Fruit fly (Drosophila melanogaster) whole organism, embryonic: ENCODE data around the gene CG7530.

Experiments
- CG17912 ChIP-seq: fragments of 200-800 bp; sonication (Bioruptor generic); optimal IDR thresholded peaks from 2 replicates; lab custom pipeline; 2018; ENCODE audit warnings: missing biosample characterization, mild to moderate bottlenecking, missing genetic modification characterization
- CG34224 ChIP-seq: fragments of 200-800 bp; sonication (Bioruptor generic); IDR thresholded peaks from 3 replicates; pipeline ENCODE4 v1.3.6; 2022; ENCODE audit warnings: missing biosample characterization, missing genetic modification characterization; ENCODE audit not compliant: partially characterized antibody
- CG4328 ChIP-seq: fragments of 200-800 bp; sonication (Bioruptor generic); optimal IDR thresholded peaks from 3 replicates; lab custom pipeline; 2017; ENCODE audit warnings: missing biosample characterization, missing genetic modification reagents, missing genetic modification characterization
- CG6654 ChIP-seq: fragments of 200-800 bp; sonication (Bioruptor generic); optimal IDR thresholded peaks from 2 replicates; lab custom pipeline; 2017; ENCODE audit warnings: missing biosample characterization, mild to moderate bottlenecking, missing genetic modification characterization
- CG6791 ChIP-seq: fragments of 200-800 bp; sonication (Bioruptor generic); IDR thresholded peaks from 3 replicates; pipeline ENCODE4 v1.3.6; 2022; ENCODE audit warnings: missing biosample characterization, missing genetic modification characterization; ENCODE audit not compliant: partially characterized antibody
- CG9817 ChIP-seq: fragments of 200-800 bp; sonication (Bioruptor generic); optimal IDR thresholded peaks from 2 replicates; lab custom pipeline; 2018; ENCODE audit warnings: missing biosample characterization, mild to moderate bottlenecking, missing genetic modification characterization, moderate library complexity
- Dfd ChIP-seq, 2 experiments: fragments of >200 bp; optimal IDR thresholded peaks; 2 replicates each; lab custom pipeline; 2017; ENCODE audit warnings: missing biosample characterization in 2 of 2, missing genetic modification characterization in 2 of 2
- HLH54F ChIP-seq: fragments of 200-800 bp; sonication (Bioruptor generic); optimal IDR thresholded peaks from 3 replicates; lab custom pipeline; 2016; ENCODE audit warnings: missing biosample characterization, missing genetic modification characterization
- Opbp ChIP-seq: fragments of 200-800 bp; sonication (Bioruptor generic); IDR thresholded peaks from 3 replicates; pipeline ENCODE4 v1.3.6; 2022; ENCODE audit warnings: missing biosample characterization, missing genetic modification characterization; ENCODE audit not compliant: partially characterized antibody
- abd-A ChIP-seq: fragments of 200-800 bp; sonication (Bioruptor generic); optimal IDR thresholded peaks from 3 replicates; lab custom pipeline; 2019; ENCODE audit warnings: missing biosample characterization, mild to moderate bottlenecking, missing genetic modification characterization, moderate library complexity
- en ChIP-seq: fragments of 200-800 bp; sonication (Bioruptor generic); optimal IDR thresholded peaks from 2 replicates; lab custom pipeline; 2016; ENCODE audit warnings: missing biosample characterization, missing genetic modification characterization
- exex ChIP-seq: fragments of 200-800 bp; sonication (Bioruptor generic); optimal IDR thresholded peaks from 4 replicates; lab custom pipeline; 2018; ENCODE audit warnings: missing biosample characterization, mild to moderate bottlenecking, missing genetic modification characterization, moderate library complexity
- sna ChIP-seq: fragments of 200-800 bp; sonication (Bioruptor generic); IDR thresholded peaks from 2 replicates; pipeline ENCODE4 v1.3.6; 2022; ENCODE audit warnings: missing biosample characterization, missing genetic modification characterization; ENCODE audit not compliant: partially characterized antibody
- ttk ChIP-seq: fragments of 200-800 bp; sonication (Bioruptor generic); IDR thresholded peaks from 2 replicates; pipeline ENCODE4 v2.1.2; 2022; ENCODE audit warnings: missing biosample characterization, missing genetic modification characterization

DNA sequence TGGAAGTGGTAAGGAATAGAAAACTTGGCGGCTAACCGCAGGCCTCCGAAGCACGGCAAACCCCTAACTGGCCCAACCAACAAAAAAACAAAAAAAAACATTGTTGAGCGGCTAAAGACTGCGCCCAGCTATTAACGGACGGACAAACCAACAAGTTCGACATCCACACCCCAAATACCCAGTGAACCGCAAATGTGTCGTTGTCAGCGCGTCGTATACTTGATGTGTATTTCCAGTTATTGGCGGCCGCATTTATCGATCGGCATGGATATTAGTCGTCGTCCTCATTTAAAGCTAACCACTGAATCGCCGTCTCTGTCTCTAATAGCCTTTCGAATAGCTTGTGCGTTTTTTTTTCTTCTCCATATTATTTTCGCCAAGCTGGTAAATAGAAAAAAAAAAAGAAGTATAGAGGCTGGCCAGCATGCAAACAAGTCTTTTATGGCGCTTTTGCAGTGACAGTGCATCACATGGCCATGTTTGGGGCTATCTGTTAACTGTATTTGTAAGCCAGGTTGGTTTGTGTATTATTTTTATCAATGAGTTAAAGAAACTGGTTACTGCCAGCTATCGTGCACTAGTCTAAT is 35.2 kb upstream of the CG7530 start:
- no peak for TF ChIP-seq sna (GFP tag; lab: Robert Waterston, UW)
- TF ChIP-seq exex (tag; lab: Kevin White, UChicago), result no peak
- TF ChIP-seq CG6791 (GFP tag; lab: Robert Waterston, UW), result no peak
- no peak for TF ChIP-seq Opbp (GFP tag; lab: Robert Waterston, UW)
- TF ChIP-seq HLH54F (GFP tag; lab: Kevin White, UChicago), result no peak
- TF ChIP-seq CG17912, result no peak
- TF ChIP-seq CG6654 (GFP tag; lab: Kevin White, UChicago), result no peak
- no peak for TF ChIP-seq abd-A
- TF ChIP-seq CG9817 (tag; lab: Kevin White, UChicago), result no peak
- no peak for TF ChIP-seq ttk
- TF ChIP-seq CG4328 (GFP tag; lab: Kevin White, UChicago), result no peak
- TF ChIP-seq Dfd (GFP tag; optimal IDR thresholded peaks at IDR 0.05; lab: Kevin White, UChicago), result no peak
- TF ChIP-seq CG34224, result no peak
- TF ChIP-seq en (GFP tag; lab: Kevin White, UChicago), result no peak
